Fruit fly (Drosophila melanogaster) whole organism, pupa: ENCODE results near the gene Gr94a.

Experiments
- CG17806 ChIP-seq: fragments of 200-800 bp; sonication (Bioruptor generic); optimal IDR thresholded peaks from 2 replicates; lab custom pipeline; 2018; ENCODE audit warnings: missing biosample characterization, mild to moderate bottlenecking, missing genetic modification characterization, moderate library complexity
- D1 ChIP-seq: fragments of 200-800 bp; sonication (Bioruptor generic); optimal IDR thresholded peaks from 2 replicates; lab custom pipeline; 2018; ENCODE audit warnings: missing biosample characterization, mild to moderate bottlenecking, missing genetic modification characterization, moderate library complexity

dm6 chr3R:23043690-23044089, 7.8 kb upstream of the Gr94a start, which contains the start of gene CG13837:
- TF ChIP-seq CG17806 (no peak), D1 (tag; lab: Kevin White, UChicago) (no peak)
